Worm (Caenorhabditis elegans) whole organism, mixed stage, embryonic: Measurements from ENCODE around the gene col-153.

Experiments
- elt-3 ChIP-seq: fragments of 150-350 bp; optimal IDR thresholded peaks from 2 replicates; lab custom pipeline; 2014; ENCODE audit warnings: missing biosample characterization, missing genetic modification characterization
- lsy-2 ChIP-seq: fragments of 150-350 bp; optimal IDR thresholded peaks from 2 replicates; lab custom pipeline; 2014; ENCODE audit warnings: missing biosample characterization, missing genetic modification characterization

DNA sequence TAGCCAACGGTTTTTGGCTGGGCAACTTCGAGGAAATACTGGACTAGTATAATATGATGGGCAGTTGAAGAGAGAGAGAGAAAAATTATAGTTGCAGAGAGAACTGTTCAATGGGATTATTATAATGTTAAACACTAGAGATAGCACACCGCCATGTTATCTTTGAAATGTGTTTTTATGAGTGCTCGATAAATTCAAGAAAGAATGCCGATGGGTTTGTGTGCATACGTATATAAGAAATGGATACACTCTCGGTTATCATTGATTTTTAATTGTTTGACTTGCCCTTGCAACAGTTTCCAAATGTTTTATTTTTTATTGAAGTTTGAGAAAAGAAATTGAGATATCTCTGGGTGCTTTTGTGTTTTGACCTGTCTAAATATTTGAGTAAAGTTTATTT is 12.9 kb upstream of the col-153 start, which contains the start of gene F17C11.12:
- TF ChIP-seq lsy-2 (tag; lab: Kevin White, UChicago) (no peak), elt-3 (tag; lab: Kevin White, UChicago) (no peak)
